Worm (Caenorhabditis elegans) whole organism, L1 larva: ENCODE data around the gene suox-1.
A peak's percentile ranks its signal among the peaks of the same experiment; 100 is the strongest.

Experiments
- C04F5.9 ChIP-seq: sonication (generic microtip); optimal IDR thresholded peaks from 2 replicates; lab custom pipeline; 2016; ENCODE audit warnings: missing genetic modification characterization, missing compliant biosample characterization
- aha-1 ChIP-seq: fragments of 150-350 bp; optimal IDR thresholded peaks from 2 replicates; lab custom pipeline; 2014; ENCODE audit warnings: missing biosample characterization, missing genetic modification characterization
- dpl-1 ChIP-seq, 3 experiments: fragments of 150-350 bp in 2 of 3; sonication (generic microtip) in 1 of 3; optimal IDR thresholded peaks; 2 replicates each; lab custom pipeline; 2014 to 2017; ENCODE audit warnings: missing biosample characterization in 3 of 3, missing genetic modification characterization in 3 of 3, missing genetic modification reagents in 3 of 3
- efl-1 ChIP-seq, 4 experiments: fragments of 150-350 bp; optimal IDR thresholded peaks in 3 of 4; peaks in 1 of 4; 1 replicate in 1 of 4; 2 replicates in 3 of 4; lab custom pipeline; 2014; ENCODE audit warnings: missing biosample characterization in 2 of 4, missing genetic modification characterization in 2 of 4, missing genetic modification reagents in 2 of 4
- elt-2 ChIP-seq: sonication (generic microtip); optimal IDR thresholded peaks from 2 replicates; lab custom pipeline; 2016; ENCODE audit warnings: missing genetic modification characterization, mild to moderate bottlenecking, inconsistent platforms, missing compliant biosample characterization, missing genetic modification reagents
- ets-5 ChIP-seq: fragments of 200-800 bp; sonication (Bioruptor generic); IDR thresholded peaks from 2 replicates; pipeline ENCODE4 v1.3.6; 2022; ENCODE audit warnings: missing genetic modification characterization, missing compliant biosample characterization
- fkh-4 ChIP-seq: sonication (generic microtip); optimal IDR thresholded peaks from 2 replicates; lab custom pipeline; 2016; ENCODE audit warnings: missing compliant biosample characterization, missing genetic modification characterization, borderline replicate concordance
- fkh-8 ChIP-seq: sonication (generic microtip); optimal IDR thresholded peaks from 2 replicates; lab custom pipeline; 2016; ENCODE audit warnings: mild to moderate bottlenecking, missing genetic modification characterization, missing compliant biosample characterization
- fos-1 ChIP-seq: fragments of 150-350 bp; optimal IDR thresholded peaks from 2 replicates; lab custom pipeline; 2014; ENCODE audit warnings: missing biosample characterization, missing genetic modification characterization
- jun-1 ChIP-seq: fragments of 150-350 bp; optimal IDR thresholded peaks from 2 replicates; lab custom pipeline; 2014; ENCODE audit warnings: missing biosample characterization, missing genetic modification reagents, missing genetic modification characterization
- lin-13 ChIP-seq: fragments of 150-350 bp; optimal IDR thresholded peaks from 2 replicates; lab custom pipeline; 2014; ENCODE audit warnings: missing biosample characterization, missing genetic modification reagents, missing genetic modification characterization
- lin-35 ChIP-seq, 2 experiments: fragments of 150-350 bp; optimal IDR thresholded peaks; 2 replicates each; lab custom pipeline; 2014; ENCODE audit warnings: missing biosample characterization in 2 of 2, missing genetic modification characterization in 2 of 2, missing genetic modification reagents in 2 of 2
- lin-39 ChIP-seq: fragments of 150-350 bp; optimal IDR thresholded peaks from 2 replicates; lab custom pipeline; 2014; ENCODE audit warnings: missing biosample characterization, missing genetic modification reagents, missing genetic modification characterization
- lsy-2 ChIP-seq, 2 experiments: fragments of 150-350 bp; optimal IDR thresholded peaks; 2 replicates each; lab custom pipeline; 2014; ENCODE audit warnings: missing biosample characterization in 2 of 2, missing genetic modification characterization in 2 of 2
- mab-9 ChIP-seq: fragments of 200-800 bp; sonication (Bioruptor generic); IDR thresholded peaks from 2 replicates; pipeline ENCODE4 v1.3.6; 2022; ENCODE audit warnings: missing genetic modification reagents, missing genetic modification characterization, missing compliant biosample characterization
- mef-2 ChIP-seq: fragments of 150-350 bp; optimal IDR thresholded peaks from 2 replicates; lab custom pipeline; 2014; ENCODE audit warnings: missing biosample characterization, missing genetic modification characterization
- nhr-11 ChIP-seq: fragments of 150-350 bp; optimal IDR thresholded peaks from 2 replicates; lab custom pipeline; 2014; ENCODE audit warnings: missing biosample characterization, missing genetic modification characterization
- nhr-12 ChIP-seq: sonication (generic microtip); optimal IDR thresholded peaks from 2 replicates; lab custom pipeline; 2017; ENCODE audit warnings: missing biosample characterization, missing genetic modification characterization
- nhr-19 ChIP-seq: fragments of 200-800 bp; sonication (Bioruptor generic); conservative IDR thresholded peaks from 2 replicates; pipeline ENCODE4 v1.3.6; 2022; ENCODE audit warnings: missing genetic modification characterization, missing compliant biosample characterization
- nhr-28 ChIP-seq: fragments of 150-350 bp; optimal IDR thresholded peaks from 2 replicates; lab custom pipeline; 2014; ENCODE audit warnings: missing biosample characterization, missing genetic modification characterization
- nhr-71 ChIP-seq: sonication (generic microtip); optimal IDR thresholded peaks from 2 replicates; lab custom pipeline; 2016; ENCODE audit warnings: mild to moderate bottlenecking, missing genetic modification characterization, moderate library complexity, missing compliant biosample characterization
- nhr-85 ChIP-seq: sonication (generic microtip); peaks from one replicate; lab custom pipeline; 2016; ENCODE audit warnings: missing genetic modification characterization, inconsistent platforms, missing compliant biosample characterization
- pqm-1 ChIP-seq: sonication (generic microtip); optimal IDR thresholded peaks from 3 replicates; lab custom pipeline; 2017; ENCODE audit warnings: missing biosample characterization, missing genetic modification characterization
- rnt-1 ChIP-seq: sonication (generic microtip); optimal IDR thresholded peaks from 2 replicates; lab custom pipeline; 2016; ENCODE audit warnings: mild to moderate bottlenecking, missing genetic modification characterization, moderate library complexity, missing compliant biosample characterization
- skn-1 ChIP-seq: fragments of 150-350 bp; optimal IDR thresholded peaks from 2 replicates; lab custom pipeline; 2014; ENCODE audit warnings: missing biosample characterization, missing genetic modification characterization
- snpc-4 ChIP-seq: fragments of 150-350 bp; optimal IDR thresholded peaks from 2 replicates; lab custom pipeline; 2014; ENCODE audit warnings: missing biosample characterization, missing genetic modification characterization
- snu-23 ChIP-seq: sonication (generic microtip); optimal IDR thresholded peaks from 2 replicates; lab custom pipeline; 2016; ENCODE audit warnings: missing genetic modification characterization, missing compliant biosample characterization
- sup-37 ChIP-seq: fragments of 200-800 bp; sonication (Bioruptor generic); optimal IDR thresholded peaks from 2 replicates; lab custom pipeline; 2018; ENCODE audit warnings: mild to moderate bottlenecking, missing genetic modification characterization, missing compliant biosample characterization
- unc-130 ChIP-seq: fragments of 150-350 bp; optimal IDR thresholded peaks from 2 replicates; lab custom pipeline; 2017; ENCODE audit warnings: missing biosample characterization, missing genetic modification characterization, inconsistent platforms
- unc-30 ChIP-seq: sonication (generic microtip); optimal IDR thresholded peaks from 2 replicates; lab custom pipeline; 2017; ENCODE audit warnings: missing biosample characterization, missing genetic modification characterization
- unc-98 ChIP-seq: fragments of 200-800 bp; sonication (Bioruptor generic); IDR thresholded peaks from 2 replicates; pipeline ENCODE4 v1.3.6; 2022; ENCODE audit warnings: missing genetic modification characterization, missing compliant biosample characterization
- vab-15 ChIP-seq: sonication (generic microtip); optimal IDR thresholded peaks from 2 replicates; lab custom pipeline; 2017; ENCODE audit warnings: missing genotype, mild to moderate bottlenecking, missing genetic modification characterization, missing compliant biosample characterization
- zag-1 ChIP-seq: fragments of 150-350 bp; optimal IDR thresholded peaks from 2 replicates; lab custom pipeline; 2014; ENCODE audit warnings: missing biosample characterization, missing genetic modification characterization
- zip-4 ChIP-seq: fragments of 200-800 bp; sonication (Bioruptor generic); optimal IDR thresholded peaks from 2 replicates; lab custom pipeline; 2018; ENCODE audit warnings: mild to moderate bottlenecking, missing genetic modification characterization, moderate library complexity, missing compliant biosample characterization

suox-1 gene

DNA sequence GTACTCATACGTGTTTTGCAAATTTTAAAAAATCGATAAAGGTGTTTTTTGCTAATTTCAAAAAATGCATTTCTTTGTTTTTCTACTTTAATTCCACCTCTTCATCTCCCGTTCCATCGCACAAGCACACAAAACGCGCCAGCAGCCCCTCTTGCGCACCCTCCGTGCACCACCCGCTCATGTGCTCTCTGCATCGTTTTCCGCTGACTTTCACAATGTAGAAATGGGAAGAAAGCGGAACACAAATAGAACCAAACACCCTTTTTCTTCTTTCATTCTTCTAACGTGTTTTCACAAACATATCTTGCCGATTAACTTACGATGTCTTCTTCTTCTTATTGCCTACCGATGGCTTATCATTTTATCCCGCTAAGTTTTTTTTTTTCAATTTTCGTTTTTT, 4.6 kb upstream of the suox-1 start (continued):
- TF ChIP-seq lsy-2 (tag; optimal IDR thresholded peaks at IDR 0.05; lab: Kevin White, UChicago) (peak; percentile 61 to 64), unc-30 (tag; lab: Kevin White, UChicago) (no peak), rnt-1 (peak; percentile 87), nhr-28 (tag; lab: Kevin White, UChicago) (no peak), sup-37 (GFP tag; lab: Kevin White, UChicago) (peak; percentile 50), efl-1 (optimal IDR thresholded peaks at IDR 0.05; lab: Kevin White, UChicago) (peak; percentile 59 to 65), efl-1 (GFP tag; optimal IDR thresholded peaks at IDR 0.05 in 1 of 2; lab: Kevin White, UChicago) (peak; percentile 44 to 90), dpl-1 (GFP tag; optimal IDR thresholded peaks at IDR 0.05; lab: Kevin White, UChicago) (peak; percentile 35 to 66 (median 64)), C04F5.9 (no peak)

DNA sequence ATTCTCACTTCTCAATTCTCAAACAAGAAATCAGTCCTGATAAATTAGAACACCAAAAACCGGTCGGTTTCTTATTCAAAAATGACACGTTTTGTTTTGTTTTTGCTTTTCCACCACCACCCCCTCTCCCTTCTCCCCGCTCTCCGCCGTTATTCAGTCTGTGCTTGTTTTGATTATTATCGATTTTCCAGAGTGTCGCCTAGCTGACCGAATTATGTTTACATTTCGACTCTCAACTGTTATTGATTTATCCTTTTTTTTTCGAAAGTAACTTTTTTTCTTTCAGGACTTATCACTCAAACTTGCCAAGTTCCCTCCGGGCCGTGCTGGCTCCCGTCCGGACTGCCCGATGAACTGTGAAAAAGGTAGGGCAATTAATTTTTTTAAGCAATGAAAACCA, 4.0 kb upstream of the suox-1 start, which contains the start of gene gob-1:
Gene gob-1, plus strand, starts transcription at position 281 of the 400 bp plus-strand sequence.
- TF ChIP-seq efl-1 (optimal IDR thresholded peaks at IDR 0.05; lab: Kevin White, UChicago) = no peak
- TF ChIP-seq efl-1 (GFP tag; optimal IDR thresholded peaks at IDR 0.05 in 1 of 2; lab: Kevin White, UChicago) = no peak
- no peak for TF ChIP-seq unc-130
- no peak for TF ChIP-seq jun-1 (tag; lab: Kevin White, UChicago)
- TF ChIP-seq lin-39 (tag; lab: Kevin White, UChicago) = no peak
- TF ChIP-seq zip-4 = no peak
- TF ChIP-seq nhr-85 (tag; lab: Kevin White, UChicago) = no peak
- no peak for TF ChIP-seq skn-1 (tag; lab: Kevin White, UChicago)
- TF ChIP-seq fkh-4 (tag; lab: Kevin White, UChicago) = no peak
- TF ChIP-seq lsy-2 (tag; optimal IDR thresholded peaks at IDR 0.05; lab: Kevin White, UChicago) = no peak
- no peak for TF ChIP-seq lin-13 (GFP tag; lab: Kevin White, UChicago)

DNA sequence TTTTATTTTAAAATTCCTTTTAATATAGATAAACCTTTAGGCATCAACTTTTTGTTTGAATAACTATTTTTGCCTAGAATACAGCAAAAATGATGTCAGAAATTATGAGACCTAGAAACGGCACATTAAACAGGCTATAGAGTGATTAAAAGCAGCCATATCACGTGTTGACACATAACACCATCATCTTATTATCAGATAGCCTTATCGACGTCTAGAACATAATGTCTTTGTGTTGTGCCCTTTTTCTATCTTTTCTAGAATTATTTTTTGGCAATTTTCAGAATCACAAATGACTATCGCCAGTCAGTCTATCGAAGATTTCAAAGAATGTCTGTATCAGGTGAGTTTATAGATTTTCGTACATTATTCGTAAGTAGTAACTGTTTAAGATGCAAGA, 3.2 kb upstream of the suox-1 start:
- TF ChIP-seq unc-30 (tag; lab: Kevin White, UChicago) (no peak), vab-15 (tag; lab: Kevin White, UChicago) (no peak), efl-1 (optimal IDR thresholded peaks at IDR 0.05; lab: Kevin White, UChicago) (no peak), efl-1 (GFP tag; optimal IDR thresholded peaks at IDR 0.05 in 1 of 2; lab: Kevin White, UChicago) (peak in 1 of 2 experiments; percentile 92), snu-23 (no peak), pqm-1 (tag; lab: Kevin White, UChicago) (no peak), nhr-71 (peak; percentile 8), lin-35 (GFP tag; optimal IDR thresholded peaks at IDR 0.05; lab: Kevin White, UChicago) (peak in 1 of 2 experiments; percentile 29), elt-2 (tag; lab: Kevin White, UChicago) (peak; percentile 57)

DNA sequence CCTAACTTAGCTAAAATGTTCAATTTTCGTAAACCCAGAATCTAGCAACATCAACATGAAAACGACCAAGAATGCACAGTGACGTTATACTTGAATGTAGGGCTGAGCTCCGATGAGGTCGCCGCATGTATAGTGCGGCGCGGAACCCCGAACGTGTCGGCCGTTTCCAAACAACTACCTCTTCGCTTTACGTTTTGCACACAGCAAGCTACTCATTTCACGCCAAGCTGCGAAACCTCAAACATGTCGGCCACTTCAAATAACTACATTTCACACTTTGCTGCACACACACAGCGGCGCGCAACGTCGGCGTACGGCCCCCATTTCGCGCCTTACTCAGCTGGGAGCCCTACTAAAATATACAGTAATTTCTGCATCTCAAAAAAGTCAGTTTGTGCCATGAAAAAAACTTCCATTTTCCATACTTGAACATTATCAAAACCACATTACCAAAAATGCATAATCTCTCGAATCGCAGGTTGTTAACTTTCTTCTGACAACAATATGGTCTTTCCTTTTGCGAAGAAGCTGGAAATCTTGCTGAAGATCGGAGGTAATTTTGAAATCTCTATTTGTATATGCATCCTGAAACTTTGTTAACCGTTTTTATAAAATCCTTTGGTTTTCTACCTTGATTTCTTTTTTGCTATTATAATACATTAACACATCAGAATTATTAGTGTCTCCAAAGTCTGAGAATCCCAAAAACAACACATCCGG, 5.3 kb downstream of the suox-1 start, which contains the start of gene H13N06.7:
Gene H13N06.7, plus strand, starts transcription at position 670 of the 720 bp plus-strand sequence.
- no peak for TF ChIP-seq ets-5 (GFP tag; lab: Robert Waterston, UW)
- TF ChIP-seq mef-2 (tag; lab: Kevin White, UChicago) = no peak
- no peak for TF ChIP-seq nhr-12
- TF ChIP-seq aha-1 (tag; lab: Kevin White, UChicago) = no peak
- TF ChIP-seq snpc-4 (tag; lab: Kevin White, UChicago) = peak; percentile 1
- TF ChIP-seq zag-1 (tag; lab: Kevin White, UChicago) = no peak

DNA sequence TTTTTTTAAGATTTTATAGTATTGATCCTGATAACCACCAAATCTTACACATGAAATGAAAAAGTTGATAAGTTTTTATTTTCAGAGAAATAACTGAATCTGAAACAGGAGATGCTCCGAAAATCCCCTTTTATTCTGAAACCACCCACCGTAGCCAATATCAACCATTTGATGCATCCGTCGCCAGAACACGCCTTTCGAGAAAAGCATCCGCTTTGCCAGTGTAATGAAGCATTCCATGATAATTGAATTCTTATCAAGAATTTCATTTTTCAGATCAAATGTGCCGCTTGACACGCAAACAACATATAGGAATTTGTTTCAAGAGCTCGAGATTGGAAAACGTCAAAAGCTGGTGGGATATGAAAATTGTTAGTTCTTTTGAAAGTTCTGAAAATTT, 7.4 kb downstream of the suox-1 start, which contains the start of gene tbh-1:
Gene tbh-1, minus strand, starts transcription at position 101 of the 400 bp plus-strand sequence.
- TF ChIP-seq nhr-11 (tag; lab: Kevin White, UChicago) = no peak
- no peak for TF ChIP-seq fos-1 (tag; lab: Kevin White, UChicago)
- no peak for TF ChIP-seq unc-98
- no peak for TF ChIP-seq zip-4
- TF ChIP-seq mab-9 (GFP tag; lab: Robert Waterston, UW) = no peak
- TF ChIP-seq nhr-19 (GFP tag; lab: Robert Waterston, UW) = no peak
- no peak for TF ChIP-seq fkh-8 (tag; lab: Kevin White, UChicago)
- TF ChIP-seq fkh-4 (tag; lab: Kevin White, UChicago) = no peak
